Worm (Caenorhabditis elegans) whole organism, L1 larva: ENCODE measurements around the gene scl-19.

Source experiments
- aly-2 ChIP-seq: fragments of 150-350 bp; optimal IDR thresholded peaks from 2 replicates; lab custom pipeline; 2014; ENCODE audit warnings: missing biosample characterization, missing genetic modification characterization
- ama-1 ChIP-seq: fragments of 150-350 bp; optimal IDR thresholded peaks from 2 replicates; lab custom pipeline; 2014
- ceh-82 ChIP-seq, 3 experiments: fragments of 150-350 bp in 1 of 3; sonication (generic microtip) in 2 of 3; optimal IDR thresholded peaks; 2 replicates each; lab custom pipeline; 2014 to 2017; ENCODE audit warnings: missing biosample characterization in 3 of 3, missing genetic modification characterization in 3 of 3
- ceh-90 ChIP-seq: sonication (generic microtip); optimal IDR thresholded peaks from 2 replicates; lab custom pipeline; 2016; ENCODE audit warnings: missing genetic modification characterization, missing compliant biosample characterization
- jun-1 ChIP-seq: fragments of 150-350 bp; optimal IDR thresholded peaks from 2 replicates; lab custom pipeline; 2014; ENCODE audit warnings: missing biosample characterization, missing genetic modification reagents, missing genetic modification characterization
- lsy-2 ChIP-seq, 2 experiments: fragments of 150-350 bp; optimal IDR thresholded peaks; 2 replicates each; lab custom pipeline; 2014; ENCODE audit warnings: missing biosample characterization in 2 of 2, missing genetic modification characterization in 2 of 2
- mdl-1 ChIP-seq, 2 experiments: fragments of 150-350 bp; optimal IDR thresholded peaks; 2 replicates each; lab custom pipeline; 2014 to 2017; ENCODE audit warnings: missing biosample characterization in 2 of 2, missing genetic modification characterization in 2 of 2, inconsistent platforms in 1 of 2
- nhr-237 ChIP-seq: fragments of 150-350 bp; optimal IDR thresholded peaks from 2 replicates; lab custom pipeline; 2014; ENCODE audit warnings: missing biosample characterization, missing genetic modification characterization
- nhr-76 ChIP-seq: sonication (generic microtip); optimal IDR thresholded peaks from 2 replicates; lab custom pipeline; 2017; ENCODE audit warnings: missing biosample characterization, missing genetic modification characterization
- pqm-1 ChIP-seq: sonication (generic microtip); optimal IDR thresholded peaks from 3 replicates; lab custom pipeline; 2017; ENCODE audit warnings: missing biosample characterization, missing genetic modification characterization
- skn-1 ChIP-seq: fragments of 150-350 bp; optimal IDR thresholded peaks from 2 replicates; lab custom pipeline; 2014; ENCODE audit warnings: missing biosample characterization, missing genetic modification characterization
- snpc-4 ChIP-seq: fragments of 150-350 bp; optimal IDR thresholded peaks from 2 replicates; lab custom pipeline; 2014; ENCODE audit warnings: missing biosample characterization, missing genetic modification characterization
- unc-130 ChIP-seq: fragments of 150-350 bp; optimal IDR thresholded peaks from 2 replicates; lab custom pipeline; 2017; ENCODE audit warnings: missing biosample characterization, missing genetic modification characterization, inconsistent platforms
- unc-62 ChIP-seq: fragments of 150-350 bp; optimal IDR thresholded peaks from 2 replicates; lab custom pipeline; 2014; ENCODE audit warnings: missing biosample characterization, missing genetic modification reagents, missing genetic modification characterization

- TF ChIP-seq mdl-1 (tag; optimal IDR thresholded peaks at IDR 0.05; lab: Kevin White, UChicago) (no peak), jun-1 (tag; lab: Kevin White, UChicago) (no peak), skn-1 (no peak), unc-130 (tag; lab: Kevin White, UChicago) (no peak), aly-2 (no peak), pqm-1 (no peak), nhr-76 (tag; lab: Kevin White, UChicago) (no peak), lsy-2 (tag; optimal IDR thresholded peaks at IDR 0.05; lab: Kevin White, UChicago) (no peak), ama-1 (lab: Kevin White, UChicago) (no peak), snpc-4 (tag; lab: Kevin White, UChicago) (no peak), nhr-237 (tag; lab: Kevin White, UChicago) (no peak), unc-62 (no peak), ceh-82 (tag; optimal IDR thresholded peaks at IDR 0.05; lab: Kevin White, UChicago) (no peak), ceh-90 (tag; lab: Kevin White, UChicago) (no peak)
Measured at ce11 chrV:18753036-18753435, 21.2 kb downstream of the scl-19 start, which contains the start of gene F11D11.6.
